Fruit fly (Drosophila melanogaster): ENCODE results near the gene miple2.

The miple2 gene

DNA sequence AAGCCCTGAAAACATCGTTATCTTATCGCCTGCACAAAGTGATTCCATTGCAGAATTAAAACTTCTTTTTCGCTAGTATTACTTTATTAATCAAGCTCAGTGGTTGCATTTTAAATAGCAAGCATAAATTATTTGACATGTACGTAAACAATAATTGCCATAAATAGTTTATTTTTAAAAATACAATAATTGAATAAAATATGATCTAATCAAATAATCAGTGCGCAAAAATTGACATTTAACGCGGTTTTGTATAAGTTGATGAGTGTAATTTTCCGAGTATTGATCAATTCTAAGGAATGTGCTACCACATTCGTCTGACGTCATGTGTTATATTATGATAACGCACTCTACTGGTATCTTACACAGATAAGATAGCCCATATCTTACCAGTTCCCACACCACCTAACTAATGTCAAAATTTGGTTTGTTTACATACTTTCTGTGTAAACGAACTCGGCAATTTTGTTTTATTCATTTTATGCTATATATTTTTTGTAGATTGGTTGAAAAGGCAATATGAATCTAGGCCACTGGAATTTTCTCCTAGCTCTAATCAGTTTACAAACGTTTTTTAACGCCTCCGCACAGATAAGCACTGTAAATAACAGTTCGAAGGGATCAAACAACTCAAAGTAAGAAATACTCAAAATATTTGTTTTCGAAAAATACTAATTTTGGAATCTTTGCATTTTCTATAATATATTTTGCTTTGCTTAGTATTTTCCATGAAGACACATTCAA, 23.3 kb upstream of the miple2 start, which contains the start of gene mthl14:
Gene mthl14, plus strand, starts transcription at position 10 of the 744 bp plus-strand sequence.
- TF ChIP-seq fkh (GFP tag; optimal IDR thresholded peaks at IDR 0.05) (peak; percentile 79), Met (GFP tag; optimal IDR thresholded peaks at IDR 0.05) (no peak)

DNA sequence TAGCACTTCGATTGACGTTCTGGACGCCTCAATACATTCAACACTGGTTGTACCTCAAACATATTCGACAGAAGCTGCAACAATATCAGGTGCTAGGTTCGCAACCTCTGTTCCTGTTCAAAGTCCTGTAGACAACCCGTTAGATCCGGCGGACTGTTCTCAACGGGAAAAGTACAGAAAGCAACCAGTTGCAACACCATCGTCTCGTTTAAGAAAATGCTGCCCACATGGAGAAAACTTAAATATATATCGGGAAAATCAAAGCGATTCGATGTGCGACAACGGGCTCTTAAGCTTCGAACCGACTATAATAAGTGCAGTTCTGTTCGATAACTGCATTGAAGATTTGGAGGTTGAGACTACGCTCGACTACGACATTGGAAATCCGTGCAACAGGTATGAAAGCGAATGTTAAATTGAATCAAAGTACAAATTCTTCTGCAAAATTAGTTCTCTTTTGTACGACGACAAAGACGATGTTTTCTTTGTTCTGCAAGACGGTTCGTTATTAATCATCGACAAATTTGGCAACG, 22.7 kb upstream of the miple2 start:
- no peak for TF ChIP-seq Eip78C (GFP tag)

DNA sequence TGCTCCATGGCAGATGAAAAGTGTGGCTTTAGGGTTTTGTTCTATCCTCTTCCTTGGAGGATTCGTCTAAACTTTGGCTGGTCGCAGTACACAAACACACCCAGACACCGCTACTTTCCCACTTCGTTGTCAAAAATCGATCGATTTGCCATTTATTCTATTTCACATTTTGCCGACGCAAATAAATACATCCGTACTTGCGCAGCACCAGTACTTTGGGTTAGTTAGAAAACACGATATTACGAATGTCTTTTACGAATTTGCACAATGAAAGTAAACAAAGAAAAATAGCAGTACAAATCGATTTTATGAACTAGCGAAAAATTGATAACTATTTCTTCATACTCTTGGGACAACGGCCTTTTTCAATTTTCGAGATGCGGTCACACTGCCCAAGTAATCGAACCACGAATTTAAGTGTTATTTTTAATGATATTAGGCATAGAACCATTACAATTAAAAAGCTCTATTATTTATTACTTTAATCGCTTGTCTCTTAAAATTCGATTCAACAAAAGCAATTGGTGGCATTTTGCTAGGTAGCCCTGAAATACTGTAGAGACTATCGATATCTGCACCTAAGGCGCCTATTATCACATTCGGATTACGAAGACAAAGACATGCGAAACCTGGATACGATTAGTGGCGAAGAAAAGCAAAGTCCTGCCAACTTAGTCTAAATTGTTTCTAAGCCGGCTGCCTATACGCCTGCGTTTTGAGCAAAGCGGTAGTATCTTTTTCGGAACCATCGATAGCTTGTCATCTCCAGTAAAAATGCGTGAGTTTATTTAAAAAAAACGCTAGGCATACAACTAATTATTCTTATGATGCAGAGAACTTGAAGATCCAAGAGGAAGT, 13.2 kb upstream of the miple2 start, which contains the start of the genes DIP2 and wac:
Gene DIP2, minus strand, starts transcription at position 337 of the 858 bp plus-strand sequence.
Gene wac, plus strand, starts transcription at position 559 of the 858 bp plus-strand sequence.
- TF ChIP-seq Eip93F (GFP tag; optimal IDR thresholded peaks at IDR 0.05) = peak; percentile 43
- TF ChIP-seq CG8319 (GFP tag; optimal IDR thresholded peaks at IDR 0.05) = peak; percentile 24
- TF ChIP-seq Hr38 (GFP tag; optimal IDR thresholded peaks at IDR 0.05) = no peak
- no peak for TF ChIP-seq spab (GFP tag; optimal IDR thresholded peaks at IDR 0.05)
- no peak for TF ChIP-seq fd59A (GFP tag; optimal IDR thresholded peaks at IDR 0.05)
- peak; percentile 60 for TF ChIP-seq CG7368 (GFP tag; optimal IDR thresholded peaks at IDR 0.05)
- no peak for TF ChIP-seq topi (GFP tag; optimal IDR thresholded peaks at IDR 0.05)
- TF ChIP-seq dsx (GFP tag; optimal IDR thresholded peaks at IDR 0.05; ENCODE audit: poor library complexity, severe bottlenecking) = no peak
- no peak for TF ChIP-seq CG32006 (GFP tag; optimal IDR thresholded peaks at IDR 0.05)
- peak; percentile 80 for TF ChIP-seq CG31627 (GFP tag; optimal IDR thresholded peaks at IDR 0.05)
- TF ChIP-seq Hr39 (GFP tag; optimal IDR thresholded peaks at IDR 0.05) = no peak
- TF ChIP-seq vri (GFP tag; optimal IDR thresholded peaks at IDR 0.05) = peak; percentile 78
- TF ChIP-seq CG6163 (GFP tag; IDR thresholded peaks at IDR 0.05) = no peak
- no peak for TF ChIP-seq net (GFP tag; optimal IDR thresholded peaks at IDR 0.05)
- TF ChIP-seq CG10631 (GFP tag; optimal IDR thresholded peaks at IDR 0.05) = peak; percentile 72
- TF ChIP-seq CG4318 (GFP tag; optimal IDR thresholded peaks at IDR 0.05) = no peak
- TF ChIP-seq CG1621 (tag; optimal IDR thresholded peaks at IDR 0.05) = no peak
- TF ChIP-seq acj6 (GFP tag; optimal IDR thresholded peaks at IDR 0.05) = peak; percentile 62
- no peak for TF ChIP-seq CG8632 (GFP tag; optimal IDR thresholded peaks at IDR 0.05)
- no peak for TF ChIP-seq Blimp-1 (GFP tag; optimal IDR thresholded peaks at IDR 0.05)
- no peak for TF ChIP-seq CG6808 (GFP tag; optimal IDR thresholded peaks at IDR 0.05)
- TF ChIP-seq Eip78C (GFP tag) = no peak
- TF ChIP-seq Eip75B (GFP tag; optimal IDR thresholded peaks at IDR 0.05) = no peak
- TF ChIP-seq Hr4 (GFP tag; optimal IDR thresholded peaks at IDR 0.05) = no peak
- TF ChIP-seq CG3919 (GFP tag; optimal IDR thresholded peaks at IDR 0.05) = no peak
- TF ChIP-seq Sox15 (GFP tag; optimal IDR thresholded peaks at IDR 0.05) = peak; percentile 38
- TF ChIP-seq fkh (GFP tag; optimal IDR thresholded peaks at IDR 0.05) = peak; percentile 68
- TF ChIP-seq Gug (GFP tag; IDR thresholded peaks at IDR 0.05) = no peak
- TF ChIP-seq CG9139 (GFP tag; optimal IDR thresholded peaks at IDR 0.05) = no peak
- no peak for TF ChIP-seq Lpt (GFP tag; optimal IDR thresholded peaks at IDR 0.05)
- TF ChIP-seq Ets21C (GFP tag; optimal IDR thresholded peaks at IDR 0.05) = no peak
- no peak for TF ChIP-seq salr (GFP tag; optimal IDR thresholded peaks at IDR 0.05)
- peak; percentile 78 for TF ChIP-seq esn (GFP tag; optimal IDR thresholded peaks at IDR 0.05)
- no peak for TF ChIP-seq Sox102F (GFP tag; optimal IDR thresholded peaks at IDR 0.05)
- no peak for TF ChIP-seq pdm3 (GFP tag; optimal IDR thresholded peaks at IDR 0.05)
- peak; percentile 64 for TF ChIP-seq cyc (GFP tag; optimal IDR thresholded peaks at IDR 0.05)
- no peak for TF ChIP-seq dac (GFP tag; optimal IDR thresholded peaks at IDR 0.05)
- TF ChIP-seq CG10669 (GFP tag; optimal IDR thresholded peaks at IDR 0.05) = no peak
- no peak for TF ChIP-seq CG11294 (GFP tag; IDR thresholded peaks at IDR 0.05)
- TF ChIP-seq CG6276 (GFP tag; optimal IDR thresholded peaks at IDR 0.05) = no peak
- TF ChIP-seq OdsH (GFP tag; optimal IDR thresholded peaks at IDR 0.05) = no peak
- TF ChIP-seq CG8119 (GFP tag; IDR thresholded peaks at IDR 0.05) = no peak
- TF ChIP-seq CG15336 (GFP tag; IDR thresholded peaks at IDR 0.05) = no peak
